Worm (Caenorhabditis elegans) whole organism, young adult: Measurements from ENCODE around the gene fbxb-42.

Source experiments
- B0035.1 ChIP-seq: sonication (generic microtip); optimal IDR thresholded peaks from 2 replicates; lab custom pipeline; 2016; ENCODE audit warnings: missing genetic modification characterization, mild to moderate bottlenecking, missing compliant biosample characterization, missing genotype, missing genetic modification reagents
- B0336.3 ChIP-seq: fragments of 200-800 bp; sonication (Bioruptor generic); IDR thresholded peaks from 2 replicates; pipeline ENCODE4 v1.3.6; 2022; ENCODE audit warnings: missing genetic modification characterization, missing compliant biosample characterization
- F10E7.11 ChIP-seq: sonication (generic microtip); optimal IDR thresholded peaks from 2 replicates; lab custom pipeline; 2017; ENCODE audit warnings: mild to moderate bottlenecking, missing genetic modification characterization, moderate library complexity, missing compliant biosample characterization
- F22D6.2 ChIP-seq: sonication (generic microtip); optimal IDR thresholded peaks from 2 replicates; lab custom pipeline; 2016; ENCODE audit warnings: mild to moderate bottlenecking, missing genetic modification characterization, missing compliant biosample characterization
- F23B12.7 ChIP-seq: sonication (generic microtip); optimal IDR thresholded peaks from 2 replicates; lab custom pipeline; 2017; ENCODE audit warnings: missing genetic modification characterization, mild to moderate bottlenecking, missing compliant biosample characterization, antibody characterized with exemption, moderate library complexity; ENCODE audit not compliant: insufficient read depth
- F33H1.4 ChIP-seq: fragments of 200-800 bp; sonication (Bioruptor generic); IDR thresholded peaks from 2 replicates; pipeline ENCODE4 v1.3.6; 2022; ENCODE audit warnings: missing genetic modification reagents, missing genetic modification characterization, missing compliant biosample characterization
- F37B4.10 ChIP-seq: fragments of 200-800 bp; sonication (Bioruptor generic); IDR thresholded peaks from 2 replicates; pipeline ENCODE4 v1.3.6; 2022; ENCODE audit warnings: missing genetic modification characterization, missing compliant biosample characterization
- aptf-2 ChIP-seq: fragments of 200-800 bp; sonication (Bioruptor generic); conservative IDR thresholded peaks from 2 replicates; pipeline ENCODE4 v1.3.6; 2022; ENCODE audit warnings: missing genetic modification reagents, missing genetic modification characterization, missing compliant biosample characterization
- aptf-3 ChIP-seq: fragments of 200-800 bp; sonication (Bioruptor generic); IDR thresholded peaks from 2 replicates; pipeline ENCODE4 v1.3.6; 2022; ENCODE audit warnings: missing genetic modification characterization, missing compliant biosample characterization
- cebp-1 ChIP-seq, 2 experiments: fragments of 200-800 bp in 1 of 2; sonication (Bioruptor generic) in 1 of 2; sonication (generic microtip) in 1 of 2; IDR thresholded peaks in 1 of 2; optimal IDR thresholded peaks in 1 of 2; 2 replicates each; pipeline versions ENCODE4 v1.3.6 to Lab custom; 2017 to 2022; ENCODE audit warnings: missing compliant biosample characterization in 2 of 2, missing genetic modification characterization in 2 of 2, mild to moderate bottlenecking in 1 of 2, missing genetic modification reagents in 1 of 2, moderate library complexity in 1 of 2
- ceh-58 ChIP-seq: fragments of 200-800 bp; sonication (Bioruptor generic); IDR thresholded peaks from 2 replicates; pipeline ENCODE4 v1.3.6; 2022; ENCODE audit warnings: missing genetic modification characterization, missing compliant biosample characterization
- dpl-1 ChIP-seq: fragments of 150-350 bp; optimal IDR thresholded peaks from 2 replicates; lab custom pipeline; 2014; ENCODE audit warnings: missing biosample characterization, missing genetic modification reagents, missing genetic modification characterization
- efl-1 ChIP-seq: fragments of 150-350 bp; optimal IDR thresholded peaks from 2 replicates; lab custom pipeline; 2014; ENCODE audit warnings: missing biosample characterization, missing genetic modification reagents, missing genetic modification characterization
- egl-18 ChIP-seq: fragments of 200-800 bp; sonication (Bioruptor generic); IDR thresholded peaks from 2 replicates; pipeline ENCODE4 v1.3.6; 2022; ENCODE audit warnings: missing genetic modification reagents, missing genetic modification characterization, missing compliant biosample characterization
- egrh-3 ChIP-seq: fragments of 200-800 bp; sonication (Bioruptor generic); IDR thresholded peaks from 2 replicates; pipeline ENCODE4 v1.3.6; 2022; ENCODE audit warnings: missing genetic modification reagents, missing genetic modification characterization, missing compliant biosample characterization
- ekl-4 ChIP-seq: fragments of 200-800 bp; sonication (Bioruptor generic); IDR thresholded peaks from 2 replicates; pipeline ENCODE4 v1.3.6; 2022; ENCODE audit warnings: missing genetic modification reagents, missing genetic modification characterization, missing compliant biosample characterization
- ets-4 ChIP-seq: fragments of 200-800 bp; sonication (Bioruptor generic); optimal IDR thresholded peaks from 2 replicates; lab custom pipeline; 2018; ENCODE audit warnings: mild to moderate bottlenecking, missing genetic modification characterization, missing compliant biosample characterization
- fkh-3 ChIP-seq: sonication (generic microtip); optimal IDR thresholded peaks from 2 replicates; lab custom pipeline; 2016; ENCODE audit warnings: mild to moderate bottlenecking, missing genetic modification characterization, missing compliant biosample characterization
- gei-17 ChIP-seq: fragments of 200-800 bp; sonication (Bioruptor generic); optimal IDR thresholded peaks from 2 replicates; lab custom pipeline; 2018; ENCODE audit warnings: mild to moderate bottlenecking, missing genetic modification characterization, missing compliant biosample characterization
- hmg-1.2 ChIP-seq: fragments of 200-800 bp; sonication (Bioruptor generic); IDR thresholded peaks from 2 replicates; pipeline ENCODE4 v1.3.6; 2022; ENCODE audit warnings: missing genetic modification reagents, missing genetic modification characterization, missing compliant biosample characterization
- hsf-1 ChIP-seq: fragments of 200-800 bp; sonication (Bioruptor generic); IDR thresholded peaks from 2 replicates; pipeline ENCODE4 v1.3.6; 2022; ENCODE audit warnings: missing genetic modification reagents, missing genetic modification characterization, missing compliant biosample characterization
- lin-35 ChIP-seq, 3 experiments: fragments of 150-350 bp in 2 of 3; sonication (generic microtip) in 1 of 3; optimal IDR thresholded peaks; 2 replicates each; lab custom pipeline; 2014 to 2018; ENCODE audit warnings: missing biosample characterization in 3 of 3, missing genetic modification characterization in 3 of 3, missing genetic modification reagents in 3 of 3
- lin-40 ChIP-seq: sonication (generic microtip); optimal IDR thresholded peaks from 2 replicates; lab custom pipeline; 2016; ENCODE audit warnings: missing genetic modification characterization, mild to moderate bottlenecking, missing compliant biosample characterization, missing genotype, missing genetic modification reagents
- madf-3 ChIP-seq: fragments of 200-800 bp; sonication (Bioruptor generic); IDR thresholded peaks from 2 replicates; pipeline ENCODE4 v1.3.6; 2022; ENCODE audit warnings: missing genetic modification reagents, missing genetic modification characterization, missing compliant biosample characterization
- madf-6 ChIP-seq: fragments of 200-800 bp; sonication (Bioruptor generic); IDR thresholded peaks from 2 replicates; pipeline ENCODE4 v1.3.6; 2022; ENCODE audit warnings: missing genetic modification reagents, missing genetic modification characterization, missing compliant biosample characterization
- madf-8 ChIP-seq: fragments of 200-800 bp; sonication (Bioruptor generic); conservative IDR thresholded peaks from 2 replicates; pipeline ENCODE4 v1.3.6; 2022; ENCODE audit warnings: missing genetic modification reagents, missing genetic modification characterization, missing compliant biosample characterization
- nhr-179 ChIP-seq: sonication (generic microtip); optimal IDR thresholded peaks from 2 replicates; lab custom pipeline; 2016; ENCODE audit warnings: mild to moderate bottlenecking, missing genetic modification characterization, missing compliant biosample characterization
- nhr-90 ChIP-seq: sonication (generic microtip); optimal IDR thresholded peaks from 2 replicates; lab custom pipeline; 2016; ENCODE audit warnings: missing genotype, mild to moderate bottlenecking, missing genetic modification characterization, missing compliant biosample characterization
- pha-4 ChIP-seq: fragments of 150-350 bp; sonication (generic microtip); optimal IDR thresholded peaks from 2 replicates; lab custom pipeline; 2014; ENCODE audit warnings: missing biosample characterization, missing genetic modification reagents, missing genetic modification characterization
- rcor-1 ChIP-seq: fragments of 200-800 bp; sonication (Bioruptor generic); IDR thresholded peaks from 2 replicates; pipeline ENCODE4 v1.3.6; 2022; ENCODE audit warnings: missing genetic modification reagents, missing genetic modification characterization, missing compliant biosample characterization
- repo-1 ChIP-seq: sonication (generic microtip); optimal IDR thresholded peaks from 2 replicates; lab custom pipeline; 2017; ENCODE audit warnings: mild to moderate bottlenecking, missing genetic modification characterization, missing compliant biosample characterization
- sdz-38 ChIP-seq: sonication (generic microtip); optimal IDR thresholded peaks from 2 replicates; lab custom pipeline; 2016; ENCODE audit warnings: missing genotype, missing genetic modification characterization, missing compliant biosample characterization
- somi-1 ChIP-seq: fragments of 200-800 bp; sonication (Bioruptor generic); optimal IDR thresholded peaks from 2 replicates; lab custom pipeline; 2018; ENCODE audit warnings: mild to moderate bottlenecking, missing genetic modification characterization, missing compliant biosample characterization
- sptf-2 ChIP-seq: fragments of 200-800 bp; sonication (Bioruptor generic); optimal IDR thresholded peaks from 2 replicates; lab custom pipeline; 2018; ENCODE audit warnings: mild to moderate bottlenecking, missing genetic modification characterization, missing compliant biosample characterization
- unc-130 ChIP-seq: sonication (generic microtip); optimal IDR thresholded peaks from 2 replicates; lab custom pipeline; 2016; ENCODE audit warnings: missing genetic modification reagents, missing genetic modification characterization, missing compliant biosample characterization
- zim-3 ChIP-seq: sonication (generic microtip); optimal IDR thresholded peaks from 2 replicates; lab custom pipeline; 2017; ENCODE audit warnings: mild to moderate bottlenecking, missing genetic modification characterization, moderate library complexity, missing compliant biosample characterization
- ztf-25 ChIP-seq: fragments of 200-800 bp; sonication (Bioruptor generic); IDR thresholded peaks from 2 replicates; pipeline ENCODE4 v1.3.6; 2022; ENCODE audit warnings: missing genetic modification reagents, missing genetic modification characterization, missing compliant biosample characterization

Gene fbxb-42

ce11 chrII:1537321-1537720, at the start of gene fbxb-42:
Gene fbxb-42 (plus strand): TSS chrII:1537621.
- TF ChIP-seq madf-8 (GFP tag; lab: Robert Waterston, UW) (no peak), pha-4 (no peak), somi-1 (GFP tag; lab: Kevin White, UChicago) (no peak), rcor-1 (GFP tag; lab: Robert Waterston, UW) (no peak), zim-3 (tag; lab: Kevin White, UChicago) (no peak), fkh-3 (tag; lab: Kevin White, UChicago) (no peak), aptf-2 (no peak), ztf-25 (GFP tag; lab: Robert Waterston, UW) (no peak), unc-130 (GFP tag; lab: Kevin White, UChicago) (no peak), B0035.1 (tag; lab: Kevin White, UChicago) (no peak), lin-35 (GFP tag; optimal IDR thresholded peaks at IDR 0.05; lab: Kevin White, UChicago) (no peak), lin-40 (no peak), nhr-90 (tag; lab: Kevin White, UChicago) (no peak), F23B12.7 (no peak), ekl-4 (GFP tag; lab: Robert Waterston, UW) (no peak), F22D6.2 (tag; lab: Kevin White, UChicago) (no peak)

- TF ChIP-seq madf-6 = no peak
- no peak for TF ChIP-seq F33H1.4 (GFP tag; lab: Robert Waterston, UW)
- no peak for TF ChIP-seq ceh-58
- no peak for TF ChIP-seq unc-130 (GFP tag; lab: Kevin White, UChicago)
- no peak for TF ChIP-seq hmg-1.2 (GFP tag; lab: Robert Waterston, UW)
- no peak for TF ChIP-seq nhr-179 (tag; lab: Kevin White, UChicago)
- TF ChIP-seq hsf-1 (GFP tag; lab: Robert Waterston, UW) = no peak
- no peak for TF ChIP-seq sptf-2
- no peak for TF ChIP-seq madf-3 (GFP tag; lab: Robert Waterston, UW)
- no peak for TF ChIP-seq egrh-3
- no peak for TF ChIP-seq efl-1 (GFP tag; lab: Kevin White, UChicago)
- no peak for TF ChIP-seq cebp-1 (GFP tag; IDR thresholded peaks at IDR 0.05; lab: Robert Waterston, UW)
- no peak for TF ChIP-seq cebp-1 (tag; optimal IDR thresholded peaks at IDR 0.05; lab: Kevin White, UChicago)
- TF ChIP-seq gei-17 (GFP tag; lab: Kevin White, UChicago) = no peak
- TF ChIP-seq, all 124 proteins: peak for 0
Observed at ce11 chrII:1490813-1491212, 46.6 kb upstream of the fbxb-42 start.

ce11 chrII:1500286-1500840, 37.1 kb upstream of the fbxb-42 start, which contains the start of gene emc-1:
Gene emc-1 (minus strand): TSS chrII:1500330.
- TF ChIP-seq egl-18 (no peak), sdz-38 (tag; lab: Kevin White, UChicago) (no peak), dpl-1 (GFP tag; lab: Kevin White, UChicago) (no peak), efl-1 (GFP tag; lab: Kevin White, UChicago) (no peak), aptf-3 (GFP tag; lab: Robert Waterston, UW) (no peak), ets-4 (GFP tag; lab: Kevin White, UChicago) (no peak), B0336.3 (GFP tag; lab: Robert Waterston, UW) (no peak), repo-1 (tag; lab: Kevin White, UChicago) (no peak), F37B4.10 (GFP tag; lab: Robert Waterston, UW) (no peak), F10E7.11 (tag; lab: Kevin White, UChicago) (no peak)
